Fruit fly (Drosophila melanogaster) Kc167 (cell line): ENCODE measurements around the gene CG1983.

Source experiments
- Myc ChIP-seq: fragments of >200 bp; optimal IDR thresholded peaks from 2 replicates; lab custom pipeline; 2017; ENCODE audit warnings: missing external identifiers
- Sin3A ChIP-seq: fragments of >200 bp; optimal IDR thresholded peaks from 2 replicates; lab custom pipeline; 2018; ENCODE audit warnings: missing external identifiers
- h ChIP-seq: fragments of >200 bp; optimal IDR thresholded peaks from 3 replicates; lab custom pipeline; 2018; ENCODE audit warnings: missing external identifiers
- insv ChIP-seq: fragments of >200 bp; optimal IDR thresholded peaks from 3 replicates; lab custom pipeline; 2018; ENCODE audit warnings: missing external identifiers
- psq ChIP-seq: fragments of >200 bp; optimal IDR thresholded peaks from 2 replicates; lab custom pipeline; 2017; ENCODE audit warnings: missing external identifiers
- ttk ChIP-seq: sonication (Bioruptor generic); optimal IDR thresholded peaks from 2 replicates; lab custom pipeline; 2017; ENCODE audit warnings: missing external identifiers

- TF ChIP-seq psq (no peak), Sin3A (lab: Kevin White, UChicago) (no peak), h (lab: Kevin White, UChicago) (no peak), Myc (lab: Kevin White, UChicago) (no peak), insv (lab: Kevin White, UChicago) (no peak), ttk (lab: Kevin White, UChicago) (no peak)
These were observed 36.2 kb upstream of the CG1983 start, which contains the start of gene CecB for dm6 chr3R:30213697-30214096.
